Worm (Caenorhabditis elegans): Measurements from ENCODE around the gene F14F7.4.

Gene F14F7.4

ce11 chrIII:13061136-13061535 lies 31.6 kb upstream of the F14F7.4 start (continued):
- TF ChIP-seq unc-62 (GFP tag; optimal IDR thresholded peaks at IDR 0.05), result peak; percentile 54
- peak; percentile 72 for TF ChIP-seq tbx-2 (tag; optimal IDR thresholded peaks at IDR 0.05)
- no peak for TF ChIP-seq elt-3 (tag; optimal IDR thresholded peaks at IDR 0.05)

- TF ChIP-seq egl-5 (tag; optimal IDR thresholded peaks at IDR 0.05) (no peak), skn-1 (tag; optimal IDR thresholded peaks at IDR 0.05) (peak; percentile 41), nfya-1 (tag; optimal IDR thresholded peaks at IDR 0.05; ENCODE audit: insufficient read depth) (peak; percentile 6), jun-1 (tag; optimal IDR thresholded peaks at IDR 0.05) (peak; percentile 71), R02D3.7 (tag; optimal IDR thresholded peaks at IDR 0.05) (no peak), nhr-43 (tag; optimal IDR thresholded peaks at IDR 0.05; ENCODE audit: poor library complexity, severe bottlenecking) (no peak), elt-2 (tag; optimal IDR thresholded peaks at IDR 0.05) (peak; percentile 94), pha-4 (tag; optimal IDR thresholded peaks at IDR 0.05) (peak; percentile 65), egl-27 (tag; optimal IDR thresholded peaks at IDR 0.05) (peak; percentile 3), pqm-1 (tag; optimal IDR thresholded peaks at IDR 0.05) (peak; percentile 97)
Measured at ce11 chrIII:13059335-13059734, 29.8 kb upstream of the F14F7.4 start.

- TF ChIP-seq pha-4 (tag; optimal IDR thresholded peaks at IDR 0.05) (peak; percentile 97), ceh-82 (tag; optimal IDR thresholded peaks at IDR 0.05) (no peak), nhr-67 (tag; optimal IDR thresholded peaks at IDR 0.05) (no peak), nhr-23 (tag; optimal IDR thresholded peaks at IDR 0.05) (no peak)
Measured at ce11 chrIII:13058140-13058539, 28.6 kb upstream of the F14F7.4 start.

ce11 chrIII:13056735-13057134 lies 27.2 kb upstream of the F14F7.4 start:
- TF ChIP-seq mml-1 (tag; optimal IDR thresholded peaks at IDR 0.05) (no peak), ama-1 (optimal IDR thresholded peaks at IDR 0.05) (no peak), snpc-4 (tag; optimal IDR thresholded peaks at IDR 0.05) (no peak), ceh-82 (tag; optimal IDR thresholded peaks at IDR 0.05) (no peak), sea-2 (GFP tag; optimal IDR thresholded peaks at IDR 0.05) (no peak), unc-62 (GFP tag; optimal IDR thresholded peaks at IDR 0.05) (no peak), fkh-2 (tag; optimal IDR thresholded peaks at IDR 0.05) (no peak), eor-1 (tag; optimal IDR thresholded peaks at IDR 0.05) (no peak), tbx-2 (tag; optimal IDR thresholded peaks at IDR 0.05) (no peak), nhr-76 (tag; optimal IDR thresholded peaks at IDR 0.05) (no peak), unc-39 (tag; optimal IDR thresholded peaks at IDR 0.05) (no peak), jun-1 (tag; optimal IDR thresholded peaks at IDR 0.05) (no peak), nhr-23 (tag; optimal IDR thresholded peaks at IDR 0.05) (no peak)

- TF ChIP-seq fkh-10 (GFP tag; optimal IDR thresholded peaks at IDR 0.05), result no peak
- no peak for TF ChIP-seq zag-1 (tag; optimal IDR thresholded peaks at IDR 0.05)
- TF ChIP-seq aly-2 (tag; optimal IDR thresholded peaks at IDR 0.05), result no peak
- no peak for TF ChIP-seq nhr-23 (tag; optimal IDR thresholded peaks at IDR 0.05)
- no peak for TF ChIP-seq nhr-237 (tag; optimal IDR thresholded peaks at IDR 0.05)
- no peak for TF ChIP-seq lin-15B (tag; optimal IDR thresholded peaks at IDR 0.05)
- TF ChIP-seq fos-1 (tag; optimal IDR thresholded peaks at IDR 0.05), result no peak
- TF ChIP-seq ztf-4 (tag; optimal IDR thresholded peaks at IDR 0.05), result no peak
- no peak for TF ChIP-seq nhr-77 (tag; optimal IDR thresholded peaks at IDR 0.05)
- TF ChIP-seq egl-5 (tag; optimal IDR thresholded peaks at IDR 0.05), result no peak
- TF ChIP-seq pqm-1 (tag; optimal IDR thresholded peaks at IDR 0.05), result no peak
- no peak for TF ChIP-seq nhr-76 (tag; optimal IDR thresholded peaks at IDR 0.05)
- TF ChIP-seq jun-1 (tag; optimal IDR thresholded peaks at IDR 0.05), result no peak
- TF ChIP-seq eor-1 (tag; optimal IDR thresholded peaks at IDR 0.05), result no peak
- TF ChIP-seq skn-1 (tag; optimal IDR thresholded peaks at IDR 0.05), result no peak
- TF ChIP-seq ceh-82 (tag; optimal IDR thresholded peaks at IDR 0.05), result no peak
- TF ChIP-seq pha-4 (tag; optimal IDR thresholded peaks at IDR 0.05), result no peak
- no peak for TF ChIP-seq lsy-12 (tag; optimal IDR thresholded peaks at IDR 0.05)
- TF ChIP-seq mml-1 (tag; optimal IDR thresholded peaks at IDR 0.05), result no peak
Measured at ce11 chrIII:13056230-13056629, 26.7 kb upstream of the F14F7.4 start.

ce11 chrIII:13055342-13055741 lies 25.8 kb upstream of the F14F7.4 start, which contains the start of gene F54F12.1:
TSS of gene F54F12.1 (minus strand) at chrIII:13055442.
- TF ChIP-seq sea-2 (GFP tag; optimal IDR thresholded peaks at IDR 0.05) (no peak), lsy-12 (tag; optimal IDR thresholded peaks at IDR 0.05) (no peak), tbx-2 (tag; optimal IDR thresholded peaks at IDR 0.05) (no peak), elt-1 (tag; optimal IDR thresholded peaks at IDR 0.05) (no peak), mml-1 (tag; optimal IDR thresholded peaks at IDR 0.05) (no peak), zag-1 (tag; optimal IDR thresholded peaks at IDR 0.05) (no peak), R02D3.7 (tag; optimal IDR thresholded peaks at IDR 0.05) (no peak), elt-2 (tag; optimal IDR thresholded peaks at IDR 0.05) (no peak), hmg-11 (tag; optimal IDR thresholded peaks at IDR 0.05) (no peak), mdl-1 (tag; optimal IDR thresholded peaks at IDR 0.05) (no peak)
